Worm (Caenorhabditis elegans) whole organism, L4 larva: ENCODE data around the gene eng-1.

Experiments
- F10B5.3 ChIP-seq: sonication (generic microtip); optimal IDR thresholded peaks from 2 replicates; lab custom pipeline; 2016; ENCODE audit warnings: mild to moderate bottlenecking, missing genetic modification characterization, missing compliant biosample characterization
- F26F4.8 ChIP-seq: fragments of 200-800 bp; sonication (Bioruptor generic); conservative IDR thresholded peaks from 2 replicates; pipeline ENCODE4 v1.3.6; 2022; ENCODE audit warnings: missing genetic modification characterization, missing compliant biosample characterization
- F49E8.2 ChIP-seq: sonication (generic microtip); optimal IDR thresholded peaks from 2 replicates; lab custom pipeline; 2016; ENCODE audit warnings: missing compliant biosample characterization, mild to moderate bottlenecking, missing genetic modification characterization, borderline replicate concordance
- Y105C5A.15 ChIP-seq: fragments of 200-800 bp; sonication (Bioruptor generic); IDR thresholded peaks from 2 replicates; pipeline ENCODE4 v1.3.6; 2022; ENCODE audit warnings: missing genetic modification characterization, missing compliant biosample characterization
- Y48G9A.11 ChIP-seq: fragments of 200-800 bp; sonication (Bioruptor generic); IDR thresholded peaks from 2 replicates; pipeline ENCODE4 v1.3.6; 2022; ENCODE audit warnings: missing genetic modification reagents, missing genetic modification characterization, missing compliant biosample characterization
- aha-1 ChIP-seq: fragments of 150-350 bp; peaks from one replicate; lab custom pipeline; 2014; ENCODE audit warnings: missing biosample characterization, missing genetic modification characterization
- aly-2 ChIP-seq: sonication (generic microtip); optimal IDR thresholded peaks from 2 replicates; lab custom pipeline; 2018; ENCODE audit warnings: missing biosample characterization, missing genetic modification characterization
- ceh-28 ChIP-seq: fragments of 150-350 bp; optimal IDR thresholded peaks from 2 replicates; lab custom pipeline; 2014; ENCODE audit warnings: missing biosample characterization, missing genetic modification reagents, missing genetic modification characterization
- ceh-82 ChIP-seq: sonication (generic microtip); optimal IDR thresholded peaks from 2 replicates; lab custom pipeline; 2017; ENCODE audit warnings: missing biosample characterization, missing genetic modification characterization
- dmd-6 ChIP-seq: fragments of 200-800 bp; sonication (Bioruptor generic); IDR thresholded peaks from 2 replicates; pipeline ENCODE4 v1.3.6; 2022; ENCODE audit warnings: missing genetic modification reagents, missing genetic modification characterization, missing compliant biosample characterization
- gei-8 ChIP-seq: fragments of 200-800 bp; sonication (Bioruptor generic); optimal IDR thresholded peaks from 2 replicates; lab custom pipeline; 2018; ENCODE audit warnings: mild to moderate bottlenecking, missing genetic modification characterization, missing compliant biosample characterization
- hif-1 ChIP-seq, 2 experiments: sonication (generic microtip); optimal IDR thresholded peaks; 2 replicates each; lab custom pipeline; 2016 to 2017; ENCODE audit warnings: missing compliant biosample characterization in 2 of 2, missing genetic modification characterization in 2 of 2, missing genetic modification reagents in 2 of 2, missing genotype in 2 of 2, mild to moderate bottlenecking in 1 of 2
- hlh-11 ChIP-seq: fragments of 200-800 bp; sonication (Bioruptor generic); optimal IDR thresholded peaks from 2 replicates; lab custom pipeline; 2018; ENCODE audit warnings: mild to moderate bottlenecking, missing genetic modification characterization, missing compliant biosample characterization
- hmg-1.1 ChIP-seq: fragments of 200-800 bp; sonication (Bioruptor generic); IDR thresholded peaks from 2 replicates; pipeline ENCODE4 v1.3.6; 2022; ENCODE audit warnings: missing genetic modification reagents, missing genetic modification characterization, missing compliant biosample characterization
- jun-1 ChIP-seq: fragments of 150-350 bp; optimal IDR thresholded peaks from 2 replicates; lab custom pipeline; 2014; ENCODE audit warnings: missing biosample characterization, missing genetic modification reagents, missing genetic modification characterization
- lim-7 ChIP-seq: fragments of 200-800 bp; sonication (Bioruptor generic); IDR thresholded peaks from 2 replicates; pipeline ENCODE4 v1.3.6; 2022; ENCODE audit warnings: missing genetic modification characterization, missing compliant biosample characterization
- lin-1 ChIP-seq: fragments of 200-800 bp; sonication (Bioruptor generic); IDR thresholded peaks from 2 replicates; pipeline ENCODE4 v1.3.6; 2022; ENCODE audit warnings: missing genetic modification reagents, missing genetic modification characterization, missing compliant biosample characterization
- lin-13 ChIP-seq: fragments of 150-350 bp; optimal IDR thresholded peaks from 2 replicates; lab custom pipeline; 2014; ENCODE audit warnings: missing biosample characterization, missing genetic modification reagents, missing genetic modification characterization
- lin-29 ChIP-seq: fragments of 200-800 bp; sonication (Bioruptor generic); IDR thresholded peaks from 2 replicates; pipeline ENCODE4 v1.3.6; 2022; ENCODE audit warnings: missing genetic modification reagents, missing genetic modification characterization, missing compliant biosample characterization
- lin-38 ChIP-seq: fragments of 200-800 bp; sonication (Bioruptor generic); IDR thresholded peaks from 2 replicates; pipeline ENCODE4 v1.3.6; 2022; ENCODE audit warnings: missing genetic modification reagents, missing genetic modification characterization, missing compliant biosample characterization
- lin-39 ChIP-seq: fragments of 150-350 bp; optimal IDR thresholded peaks from 2 replicates; lab custom pipeline; 2014; ENCODE audit warnings: missing biosample characterization, missing genetic modification reagents, missing genetic modification characterization
- mep-1 ChIP-seq: fragments of 150-350 bp; sonication (generic microtip); optimal IDR thresholded peaks from 3 replicates; lab custom pipeline; 2014; ENCODE audit warnings: missing biosample characterization, missing genetic modification characterization
- mxl-2 ChIP-seq: fragments of 200-800 bp; sonication (Bioruptor generic); conservative IDR thresholded peaks from 2 replicates; pipeline ENCODE4 v1.3.6; 2022; ENCODE audit warnings: missing genetic modification reagents, missing genetic modification characterization, missing compliant biosample characterization
- nhr-102 ChIP-seq: sonication (generic microtip); optimal IDR thresholded peaks from 2 replicates; lab custom pipeline; 2016; ENCODE audit warnings: mild to moderate bottlenecking, missing genetic modification characterization, moderate library complexity, missing compliant biosample characterization
- nhr-11 ChIP-seq: fragments of 150-350 bp; optimal IDR thresholded peaks from 2 replicates; lab custom pipeline; 2014; ENCODE audit warnings: missing biosample characterization, missing genetic modification characterization
- nhr-111 ChIP-seq: fragments of 200-800 bp; sonication (Bioruptor generic); optimal IDR thresholded peaks from 2 replicates; lab custom pipeline; 2018; ENCODE audit warnings: mild to moderate bottlenecking, missing genetic modification characterization, missing compliant biosample characterization
- pha-4 ChIP-seq, 2 experiments: fragments of 150-350 bp in 1 of 2; fragments of 200-800 bp in 1 of 2; sonication (Bioruptor generic) in 1 of 2; IDR thresholded peaks in 1 of 2; optimal IDR thresholded peaks in 1 of 2; 2 replicates each; pipeline versions ENCODE4 v1.3.6 to Lab custom; 2014 to 2022; ENCODE audit warnings: missing genetic modification characterization in 2 of 2, missing genetic modification reagents in 2 of 2, missing biosample characterization in 1 of 2, missing compliant biosample characterization in 1 of 2
- php-3 ChIP-seq: fragments of 200-800 bp; sonication (Bioruptor generic); IDR thresholded peaks from 2 replicates; pipeline ENCODE4 v1.3.6; 2022; ENCODE audit warnings: missing genetic modification reagents, missing genetic modification characterization, missing compliant biosample characterization
- rbr-2 ChIP-seq: sonication (generic microtip); optimal IDR thresholded peaks from 2 replicates; lab custom pipeline; 2016; ENCODE audit warnings: missing genotype, missing genetic modification characterization, missing compliant biosample characterization
- saeg-2 ChIP-seq: fragments of 200-800 bp; sonication (Bioruptor generic); IDR thresholded peaks from 2 replicates; pipeline ENCODE4 v1.3.6; 2022; ENCODE audit warnings: missing genetic modification reagents, missing genetic modification characterization, missing compliant biosample characterization
- spr-3 ChIP-seq: fragments of 200-800 bp; sonication (Bioruptor generic); optimal IDR thresholded peaks from 2 replicates; lab custom pipeline; 2018; ENCODE audit warnings: mild to moderate bottlenecking, missing genetic modification characterization, missing compliant biosample characterization
- unc-130 ChIP-seq: sonication (generic microtip); optimal IDR thresholded peaks from 2 replicates; lab custom pipeline; 2016; ENCODE audit warnings: missing genetic modification reagents, missing genetic modification characterization, missing compliant biosample characterization
- unc-62 ChIP-seq, 3 experiments: fragments of 150-350 bp in 1 of 3; sonication (generic microtip); optimal IDR thresholded peaks in 2 of 3; peaks in 1 of 3; 1 replicate in 1 of 3; 2 replicates in 2 of 3; lab custom pipeline; 2014 to 2017; ENCODE audit warnings: missing biosample characterization in 3 of 3, missing genetic modification characterization in 3 of 3, missing genetic modification reagents in 3 of 3, missing genotype in 1 of 3
- vab-7 ChIP-seq: fragments of 200-800 bp; sonication (Bioruptor generic); IDR thresholded peaks from 2 replicates; pipeline ENCODE4 v1.3.6; 2022; ENCODE audit warnings: missing genetic modification reagents, missing genetic modification characterization, missing compliant biosample characterization

Gene eng-1

DNA sequence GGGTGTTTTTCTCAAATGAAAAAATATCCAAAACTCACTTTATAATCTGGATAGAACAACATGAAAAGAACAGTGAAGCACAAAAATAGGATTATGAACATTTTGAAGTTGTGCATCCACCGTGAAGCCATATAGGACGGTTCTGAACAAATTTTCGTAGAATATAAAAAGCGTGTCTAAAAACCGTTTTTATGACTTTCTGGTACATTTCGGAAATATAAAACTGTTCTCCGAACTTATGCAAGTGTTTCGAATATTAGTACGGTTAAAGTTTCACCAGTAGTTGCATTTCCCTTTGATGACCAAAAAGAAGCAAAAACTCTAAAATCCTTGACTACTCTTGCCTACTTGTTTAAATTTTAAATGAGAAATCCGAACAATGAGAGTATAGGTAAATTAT, 20.4 kb upstream of the eng-1 start, which contains the start of gene C28H8.8:
TSS of gene C28H8.8 (minus strand) at position 101 of the 400 bp plus-strand sequence.
- TF ChIP-seq nhr-102 (no peak), mep-1 (tag; lab: Kevin White, UChicago) (no peak), dmd-6 (GFP tag; lab: Robert Waterston, UW) (no peak), Y48G9A.11 (GFP tag; lab: Robert Waterston, UW) (no peak), lin-29 (no peak), gei-8 (GFP tag; lab: Kevin White, UChicago) (no peak), jun-1 (tag; lab: Kevin White, UChicago) (no peak), lin-39 (tag; lab: Kevin White, UChicago) (no peak), hmg-1.1 (GFP tag; lab: Robert Waterston, UW) (no peak)

DNA sequence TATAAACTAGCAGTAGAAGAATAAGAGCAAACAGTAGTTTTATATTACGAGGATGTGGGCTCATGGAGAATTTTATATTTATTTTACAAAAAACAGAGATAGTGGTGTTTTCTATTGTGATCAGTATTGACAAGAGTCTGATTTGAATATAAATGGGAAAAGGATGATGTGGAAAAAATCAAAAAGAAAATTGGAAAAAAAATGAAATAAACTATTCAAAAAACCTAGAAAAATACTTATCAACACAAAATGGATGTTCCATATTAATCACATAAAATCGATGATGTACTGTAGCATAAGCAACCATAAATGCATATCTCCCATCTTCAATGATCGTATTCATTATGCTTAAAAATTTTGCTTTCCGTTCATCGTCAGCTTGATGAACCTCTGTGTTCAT, 18.6 kb upstream of the eng-1 start, which contains the start of gene C28H8.7:
TSS of gene C28H8.7 (minus strand) at position 101 of the 400 bp plus-strand sequence.
- TF ChIP-seq nhr-111, result no peak
- TF ChIP-seq mxl-2 (GFP tag; lab: Robert Waterston, UW), result no peak
- TF ChIP-seq ceh-82 (tag; lab: Kevin White, UChicago), result no peak
- no peak for TF ChIP-seq F10B5.3 (tag; lab: Kevin White, UChicago)
- no peak for TF ChIP-seq lin-1
- no peak for TF ChIP-seq aly-2 (tag; lab: Kevin White, UChicago)
- TF ChIP-seq hif-1 (tag; optimal IDR thresholded peaks at IDR 0.05; lab: Kevin White, UChicago), result no peak
- TF ChIP-seq lim-7 (GFP tag; lab: Robert Waterston, UW), result no peak
- TF ChIP-seq pha-4 (GFP tag; IDR thresholded peaks at IDR 0.05; lab: Robert Waterston, UW), result no peak
- no peak for TF ChIP-seq pha-4 (tag; optimal IDR thresholded peaks at IDR 0.05; lab: Kevin White, UChicago)
- TF ChIP-seq, all 104 proteins: peak for 0

DNA sequence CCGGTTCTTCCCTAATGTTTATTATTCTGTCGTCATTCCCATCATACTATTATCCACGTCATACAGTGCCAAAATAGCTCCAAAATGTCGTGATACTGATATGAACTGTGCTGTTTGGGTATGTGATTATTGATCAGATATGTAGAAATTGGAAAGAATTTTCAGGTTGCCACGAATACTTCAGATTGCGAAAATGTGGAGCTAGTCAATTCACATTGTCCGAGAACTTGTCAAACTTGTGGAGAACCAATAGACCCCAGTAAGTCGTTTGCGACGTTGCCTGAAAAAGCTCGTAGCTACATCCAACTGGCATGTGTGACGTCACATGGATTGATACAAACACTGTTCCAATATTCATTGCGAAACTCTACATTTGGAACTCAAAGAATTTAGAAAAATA, 16.2 kb upstream of the eng-1 start:
- TF ChIP-seq unc-62 (GFP tag; optimal IDR thresholded peaks at IDR 0.05 in 1 of 2; lab: Kevin White, UChicago) (peak in 1 of 2 experiments; percentile 95), unc-62 (tag; optimal IDR thresholded peaks at IDR 0.05; lab: Kevin White, UChicago) (no peak), aha-1 (tag; lab: Kevin White, UChicago) (peak; percentile 44), lin-38 (GFP tag; lab: Robert Waterston, UW) (no peak), lin-29 (no peak), nhr-102 (no peak)

DNA sequence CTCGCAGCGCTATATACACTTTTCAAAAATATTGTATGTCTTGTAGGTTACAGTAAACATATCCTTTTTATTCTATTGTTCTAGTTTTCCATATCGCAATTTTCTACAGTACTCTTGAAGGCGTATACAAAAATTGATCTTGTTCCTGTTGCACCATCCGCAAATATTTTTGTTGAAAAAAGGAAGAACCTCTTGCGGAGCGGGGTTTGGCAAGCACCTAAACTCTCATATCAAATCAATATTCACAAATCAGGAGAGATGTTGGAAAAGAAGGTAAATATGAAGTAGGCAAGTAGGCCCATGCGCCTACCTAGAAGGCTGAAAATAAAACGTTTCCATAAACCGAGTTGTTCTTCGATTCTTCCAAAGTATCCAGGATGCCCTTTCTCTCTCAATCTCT, 15.7 kb upstream of the eng-1 start, which contains the start of gene C28H8.5:
TSS of gene C28H8.5 (plus strand) at position 301 of the 400 bp plus-strand sequence.
- no peak for TF ChIP-seq spr-3 (GFP tag; lab: Kevin White, UChicago)
- TF ChIP-seq lin-13, result no peak
- TF ChIP-seq Y48G9A.11 (GFP tag; lab: Robert Waterston, UW), result no peak
- TF ChIP-seq vab-7 (GFP tag; lab: Robert Waterston, UW), result no peak
- TF ChIP-seq Y105C5A.15 (GFP tag; lab: Robert Waterston, UW), result no peak
- no peak for TF ChIP-seq unc-62 (GFP tag; optimal IDR thresholded peaks at IDR 0.05 in 1 of 2; lab: Kevin White, UChicago)
- TF ChIP-seq unc-62 (tag; optimal IDR thresholded peaks at IDR 0.05; lab: Kevin White, UChicago), result no peak
- TF ChIP-seq F26F4.8, result no peak
- TF ChIP-seq, all 104 proteins: peak for 0

DNA sequence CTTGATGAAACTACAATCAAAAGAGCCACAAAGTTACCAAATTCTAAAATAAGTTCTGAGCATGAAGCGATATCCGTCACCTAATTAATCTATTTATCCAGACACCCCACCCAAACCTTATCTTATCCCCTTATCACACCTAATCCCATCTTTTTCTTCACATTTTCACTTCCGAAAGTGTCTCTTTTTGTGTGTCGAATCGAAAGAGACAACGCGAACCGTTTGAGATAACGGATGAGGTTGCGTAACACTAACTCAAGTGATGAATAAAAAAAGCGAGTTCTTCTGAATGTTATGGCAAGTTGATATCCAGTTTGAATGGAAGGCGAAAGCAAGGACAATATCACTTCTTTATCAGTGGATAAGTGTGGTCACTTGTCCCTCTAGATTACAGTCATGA, 15.2 kb upstream of the eng-1 start:
- TF ChIP-seq lin-39 (tag; lab: Kevin White, UChicago) (no peak), unc-130 (GFP tag; lab: Kevin White, UChicago) (no peak), F49E8.2 (tag; lab: Kevin White, UChicago) (no peak), hif-1 (tag; optimal IDR thresholded peaks at IDR 0.05; lab: Kevin White, UChicago) (no peak), Y48G9A.11 (GFP tag; lab: Robert Waterston, UW) (no peak), rbr-2 (tag; lab: Kevin White, UChicago) (no peak), saeg-2 (GFP tag; lab: Robert Waterston, UW) (no peak), hlh-11 (tag; lab: Kevin White, UChicago) (no peak), ceh-28 (no peak), lim-7 (GFP tag; lab: Robert Waterston, UW) (no peak), nhr-11 (tag; lab: Kevin White, UChicago) (no peak), vab-7 (GFP tag; lab: Robert Waterston, UW) (no peak), php-3 (GFP tag; lab: Robert Waterston, UW) (no peak)
